Fruit fly (Drosophila melanogaster) whole organism, embryonic: Measurements from ENCODE around the gene CG7381.

Experiments used
- Ada2b ChIP-seq: fragments of 200-800 bp; sonication (Bioruptor generic); IDR thresholded peaks from 2 replicates; pipeline ENCODE4 v1.3.6; 2022; ENCODE audit warnings: missing biosample characterization, missing genetic modification characterization
- Adf1 ChIP-seq: fragments of 200-800 bp; sonication (Bioruptor generic); IDR thresholded peaks from 2 replicates; pipeline ENCODE4 v1.3.6; 2022; ENCODE audit warnings: missing biosample characterization, missing genetic modification characterization
- B-H1 ChIP-seq: fragments of 200-800 bp; sonication (Bioruptor generic); IDR thresholded peaks from 3 replicates; pipeline ENCODE4 v1.3.6; 2022; ENCODE audit warnings: missing biosample characterization, missing genetic modification characterization
- CG1024 ChIP-seq: fragments of 200-800 bp; sonication (Bioruptor generic); IDR thresholded peaks from 2 replicates; pipeline ENCODE4 v1.3.6; 2022; ENCODE audit warnings: missing biosample characterization, missing genetic modification characterization
- CG10543 ChIP-seq: fragments of 200-800 bp; sonication (Bioruptor generic); optimal IDR thresholded peaks from 3 replicates; lab custom pipeline; 2017; ENCODE audit warnings: missing biosample characterization, mild to moderate bottlenecking, missing genetic modification characterization, moderate library complexity
- CG12391 ChIP-seq: fragments of 200-800 bp; sonication (Bioruptor generic); optimal IDR thresholded peaks from 3 replicates; lab custom pipeline; 2018; ENCODE audit warnings: missing biosample characterization, mild to moderate bottlenecking, missing genetic modification characterization, moderate library complexity
- CG13123 ChIP-seq: fragments of 200-800 bp; sonication (Bioruptor generic); optimal IDR thresholded peaks from 2 replicates; lab custom pipeline; 2016; ENCODE audit warnings: missing biosample characterization, missing genetic modification characterization
- CG14860 ChIP-seq: fragments of 200-800 bp; sonication (Bioruptor generic); IDR thresholded peaks from 3 replicates; pipeline ENCODE4 v1.3.6; 2022; ENCODE audit warnings: missing biosample characterization, missing genetic modification characterization; ENCODE audit not compliant: partially characterized antibody
- CG15514 ChIP-seq: fragments of 200-800 bp; sonication (Bioruptor generic); optimal IDR thresholded peaks from 3 replicates; lab custom pipeline; 2017; ENCODE audit warnings: missing biosample characterization, missing genetic modification characterization, mild to moderate bottlenecking, moderate library complexity, missing genetic modification reagents
- CG1647 ChIP-seq: fragments of 200-800 bp; sonication (Bioruptor generic); optimal IDR thresholded peaks from 3 replicates; lab custom pipeline; 2016; ENCODE audit warnings: missing biosample characterization, missing genetic modification characterization
- CG17361 ChIP-seq: fragments of 200-800 bp; sonication (Bioruptor generic); IDR thresholded peaks from 3 replicates; pipeline ENCODE4 v1.3.6; 2022; ENCODE audit warnings: missing biosample characterization, missing genetic modification characterization
- CG34376 ChIP-seq: fragments of 200-800 bp; sonication (Bioruptor generic); optimal IDR thresholded peaks from 2 replicates; lab custom pipeline; 2018; ENCODE audit warnings: missing biosample characterization, mild to moderate bottlenecking, missing genetic modification characterization
- CG6654 ChIP-seq: fragments of 200-800 bp; sonication (Bioruptor generic); optimal IDR thresholded peaks from 2 replicates; lab custom pipeline; 2017; ENCODE audit warnings: missing biosample characterization, mild to moderate bottlenecking, missing genetic modification characterization
- CG7928 ChIP-seq: fragments of 200-800 bp; sonication (Bioruptor generic); optimal IDR thresholded peaks from 2 replicates; lab custom pipeline; 2017; ENCODE audit warnings: missing biosample characterization, mild to moderate bottlenecking, missing genetic modification characterization
- CG8290 ChIP-seq, 3 experiments: fragments of 200-800 bp; sonication (Bioruptor generic); optimal IDR thresholded peaks; 2 replicates each; lab custom pipeline; 2016 to 2019; ENCODE audit warnings: missing biosample characterization in 3 of 3, missing genetic modification characterization in 3 of 3, mild to moderate bottlenecking in 2 of 3, moderate library complexity in 1 of 3
- CG8359 ChIP-seq: fragments of 200-800 bp; sonication (Bioruptor generic); optimal IDR thresholded peaks from 2 replicates; lab custom pipeline; 2017; ENCODE audit warnings: missing biosample characterization, mild to moderate bottlenecking, missing genetic modification characterization, borderline replicate concordance
- Deaf1 ChIP-seq: fragments of 200-800 bp; optimal IDR thresholded peaks from 3 replicates; lab custom pipeline; 2019; ENCODE audit warnings: missing biosample characterization, mild to moderate bottlenecking, missing genetic modification characterization, moderate library complexity
- Dll ChIP-seq: fragments of 200-800 bp; sonication (Bioruptor generic); IDR thresholded peaks from 4 replicates; pipeline ENCODE4 v1.3.6; 2022; ENCODE audit warnings: missing biosample characterization, missing genetic modification characterization; ENCODE audit not compliant: partially characterized antibody
- HHEX ChIP-seq: fragments of 200-800 bp; sonication (Bioruptor generic); optimal IDR thresholded peaks from 3 replicates; lab custom pipeline; 2017; ENCODE audit warnings: missing biosample characterization, mild to moderate bottlenecking, missing genetic modification characterization, missing genetic modification reagents
- HLHmδ ChIP-seq: fragments of 200-800 bp; sonication (Bioruptor generic); optimal IDR thresholded peaks from 2 replicates; lab custom pipeline; 2018; ENCODE audit warnings: missing biosample characterization, mild to moderate bottlenecking, missing genetic modification characterization, moderate library complexity
- Hmx ChIP-seq: fragments of 200-800 bp; sonication (Bioruptor generic); optimal IDR thresholded peaks from 2 replicates; lab custom pipeline; 2016; ENCODE audit warnings: missing biosample characterization, missing genetic modification characterization
- Lim3 ChIP-seq: fragments of 200-800 bp; sonication (Bioruptor generic); IDR thresholded peaks from 2 replicates; pipeline ENCODE4 v1.3.6; 2022; ENCODE audit warnings: missing biosample characterization, missing genetic modification characterization
- Nf-YC ChIP-seq: fragments of 200-800 bp; optimal IDR thresholded peaks from 3 replicates; lab custom pipeline; 2019; ENCODE audit warnings: missing biosample characterization, mild to moderate bottlenecking, missing genetic modification characterization, moderate library complexity
- Opbp ChIP-seq: fragments of 200-800 bp; sonication (Bioruptor generic); IDR thresholded peaks from 3 replicates; pipeline ENCODE4 v1.3.6; 2022; ENCODE audit warnings: missing biosample characterization, missing genetic modification characterization; ENCODE audit not compliant: partially characterized antibody
- Pdp1 ChIP-seq, 2 experiments: fragments of 200-800 bp; sonication (Bioruptor generic); optimal IDR thresholded peaks; 3 replicates each; lab custom pipeline; 2016; ENCODE audit warnings: missing biosample characterization in 2 of 2, missing genetic modification characterization in 2 of 2, mild to moderate bottlenecking in 1 of 2, moderate library complexity in 1 of 2
- Rx ChIP-seq: fragments of 200-800 bp; sonication (Bioruptor generic); IDR thresholded peaks from 2 replicates; pipeline ENCODE4 v1.3.6; 2022; ENCODE audit warnings: missing biosample characterization, missing genetic modification characterization
- Sox102F ChIP-seq: fragments of 200-800 bp; sonication (Bioruptor generic); optimal IDR thresholded peaks from 2 replicates; lab custom pipeline; 2018; ENCODE audit warnings: missing biosample characterization, mild to moderate bottlenecking, missing genetic modification characterization, moderate library complexity
- Spps ChIP-seq: fragments of 200-800 bp; sonication (Bioruptor generic); optimal IDR thresholded peaks from 2 replicates; lab custom pipeline; 2018; ENCODE audit warnings: missing biosample characterization, mild to moderate bottlenecking, missing genetic modification characterization
- Stat92E ChIP-seq, 3 experiments: fragments of >200 bp in 2 of 3; fragments of 200-800 bp in 1 of 3; sonication (Bioruptor generic) in 1 of 3; optimal IDR thresholded peaks; 2 replicates each; lab custom pipeline; 2017 to 2019; ENCODE audit warnings: missing biosample characterization in 3 of 3, missing genetic modification characterization in 3 of 3, mild to moderate bottlenecking in 1 of 3, moderate library complexity in 1 of 3
- al ChIP-seq: fragments of 200-800 bp; sonication (Bioruptor generic); IDR thresholded peaks from 2 replicates; pipeline ENCODE4 v1.3.6; 2022; ENCODE audit warnings: missing biosample characterization, missing genetic modification characterization
- chn ChIP-seq: fragments of 200-800 bp; sonication (Bioruptor generic); optimal IDR thresholded peaks from 2 replicates; lab custom pipeline; 2016; ENCODE audit warnings: missing biosample characterization, missing genetic modification characterization
- crol ChIP-seq: fragments of 200-800 bp; sonication (Bioruptor generic); IDR thresholded peaks from 2 replicates; pipeline ENCODE4 v1.3.6; 2022; ENCODE audit warnings: missing biosample characterization, missing genetic modification characterization
- crp ChIP-seq, 2 experiments: fragments of 200-800 bp; sonication (Bioruptor generic); optimal IDR thresholded peaks; 2 replicates in 1 of 2; 3 replicates in 1 of 2; lab custom pipeline; 2017; ENCODE audit warnings: missing biosample characterization in 2 of 2, missing genetic modification characterization in 2 of 2, mild to moderate bottlenecking in 1 of 2, moderate library complexity in 1 of 2
- ewg ChIP-seq: fragments of 200-800 bp; sonication (Bioruptor generic); optimal IDR thresholded peaks from 3 replicates; lab custom pipeline; 2017; ENCODE audit warnings: mild to moderate bottlenecking, missing biosample characterization, missing genetic modification reagents, missing genetic modification characterization
- exex ChIP-seq: fragments of 200-800 bp; sonication (Bioruptor generic); optimal IDR thresholded peaks from 4 replicates; lab custom pipeline; 2018; ENCODE audit warnings: missing biosample characterization, mild to moderate bottlenecking, missing genetic modification characterization, moderate library complexity
- fd96Cb ChIP-seq: fragments of 200-800 bp; sonication (Bioruptor generic); optimal IDR thresholded peaks from 2 replicates; lab custom pipeline; 2018; ENCODE audit warnings: missing biosample characterization, mild to moderate bottlenecking, missing genetic modification characterization, moderate library complexity
- hth ChIP-seq: fragments of >200 bp; optimal IDR thresholded peaks from 2 replicates; lab custom pipeline; 2017; ENCODE audit warnings: inconsistent platforms
- lmd ChIP-seq: fragments of 200-800 bp; sonication (Bioruptor generic); IDR thresholded peaks from 2 replicates; pipeline ENCODE4 v1.3.6; 2022; ENCODE audit warnings: missing biosample characterization, missing genetic modification characterization
- lov ChIP-seq, 2 experiments: fragments of 200-800 bp in 1 of 2; fragments of >200 bp in 1 of 2; sonication (Bioruptor generic) in 1 of 2; IDR thresholded peaks in 1 of 2; optimal IDR thresholded peaks in 1 of 2; 2 replicates in 1 of 2; 3 replicates in 1 of 2; pipeline versions ENCODE4 v1.3.6 to Lab custom; 2017 to 2022; ENCODE audit warnings: missing biosample characterization in 1 of 2, missing genetic modification characterization in 1 of 2
- pan ChIP-seq, 4 experiments: fragments of >200 bp in 3 of 4; fragments of 200-800 bp in 1 of 4; sonication (Bioruptor generic) in 1 of 4; optimal IDR thresholded peaks in 3 of 4; IDR thresholded peaks in 1 of 4; 2 replicates each; pipeline versions ENCODE4 v1.3.6 to Lab custom; 2017 to 2022; ENCODE audit warnings: missing biosample characterization in 2 of 4, missing genetic modification characterization in 2 of 4, mixed read lengths in 1 of 4
- pho ChIP-seq: fragments of 200-800 bp; sonication (Bioruptor generic); optimal IDR thresholded peaks from 2 replicates; lab custom pipeline; 2016; ENCODE audit warnings: missing biosample characterization, missing genetic modification characterization
- sd ChIP-seq: fragments of 200-800 bp; sonication (Bioruptor generic); optimal IDR thresholded peaks from 3 replicates; lab custom pipeline; 2018; ENCODE audit warnings: missing biosample characterization, mild to moderate bottlenecking, missing genetic modification characterization, moderate library complexity
- seq ChIP-seq: fragments of 200-800 bp; sonication (Bioruptor generic); IDR thresholded peaks from 2 replicates; pipeline ENCODE4 v1.3.6; 2022; ENCODE audit warnings: missing biosample characterization, missing genetic modification characterization
- slou ChIP-seq: fragments of 200-800 bp; sonication (Bioruptor generic); optimal IDR thresholded peaks from 3 replicates; lab custom pipeline; 2016; ENCODE audit warnings: missing biosample characterization, missing genetic modification characterization

Gene CG7381

DNA sequence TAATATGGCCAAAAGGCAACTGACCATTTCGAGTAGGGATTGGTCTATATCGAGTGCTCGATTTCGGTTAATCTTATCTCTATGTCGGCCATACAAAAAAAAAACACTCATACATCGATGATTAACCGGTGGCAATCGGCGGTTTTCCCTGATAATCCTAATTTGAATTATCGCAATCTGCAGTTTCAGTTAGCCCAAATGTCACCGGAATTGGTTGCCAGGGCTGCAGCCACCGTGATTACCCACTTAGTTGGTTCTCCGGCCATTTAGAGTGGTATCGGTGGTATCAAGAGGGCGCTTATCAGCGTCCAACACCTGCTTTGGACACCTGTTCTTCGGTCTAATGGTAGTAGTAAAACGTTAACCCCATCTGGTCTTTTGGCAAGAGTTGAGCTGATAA is 5.2 kb downstream of the CG7381 start (continued):
- TF ChIP-seq CG8290 (GFP tag; optimal IDR thresholded peaks at IDR 0.05; lab: Kevin White, UChicago): no peak
- TF ChIP-seq CG8290 (tag; optimal IDR thresholded peaks at IDR 0.05; lab: Kevin White, UChicago): no peak
- no peak for TF ChIP-seq Adf1 (GFP tag; lab: Robert Waterston, UW)
- no peak for TF ChIP-seq Deaf1 (tag; lab: Kevin White, UChicago)
- TF ChIP-seq lmd (GFP tag; lab: Robert Waterston, UW): no peak
- no peak for TF ChIP-seq Sox102F
- no peak for TF ChIP-seq CG6654 (GFP tag; lab: Kevin White, UChicago)
- TF ChIP-seq Lim3: no peak
- no peak for TF ChIP-seq B-H1 (GFP tag; lab: Robert Waterston, UW)
- no peak for TF ChIP-seq Ada2b (GFP tag; lab: Robert Waterston, UW)
- TF ChIP-seq CG34376 (GFP tag; lab: Kevin White, UChicago): peak; percentile 78
- no peak for TF ChIP-seq slou (GFP tag; lab: Kevin White, UChicago)
- no peak for TF ChIP-seq chn (GFP tag; lab: Kevin White, UChicago)
- no peak for TF ChIP-seq Rx
- TF ChIP-seq HLHmδ (GFP tag; lab: Kevin White, UChicago): no peak
- peak; percentile 98 for TF ChIP-seq exex (tag; lab: Kevin White, UChicago)
- peak; percentile 61 for TF ChIP-seq sd (tag; lab: Kevin White, UChicago)
- no peak for TF ChIP-seq lov (optimal IDR thresholded peaks at IDR 0.05; lab: Kevin White, UChicago)
- no peak for TF ChIP-seq lov (GFP tag; IDR thresholded peaks at IDR 0.05; lab: Robert Waterston, UW)
- no peak for TF ChIP-seq crol (GFP tag; lab: Robert Waterston, UW)
- peak; percentile 57 for TF ChIP-seq CG7928 (GFP tag; lab: Kevin White, UChicago)
- TF ChIP-seq CG15514: no peak
- no peak for TF ChIP-seq al (GFP tag; lab: Robert Waterston, UW)
- peak; percentile 10 for TF ChIP-seq CG10543 (GFP tag; lab: Kevin White, UChicago)
- TF ChIP-seq Pdp1 (GFP tag; optimal IDR thresholded peaks at IDR 0.05; lab: Kevin White, UChicago): no peak
- no peak for TF ChIP-seq seq
- TF ChIP-seq hth (lab: Kevin White, UChicago): no peak
- TF ChIP-seq Stat92E (GFP tag; optimal IDR thresholded peaks at IDR 0.05; lab: Kevin White, UChicago): no peak
- TF ChIP-seq pan (optimal IDR thresholded peaks at IDR 0.05; lab: Kevin White, UChicago): no peak
- TF ChIP-seq pan (GFP tag; optimal IDR thresholded peaks at IDR 0.05 in 1 of 2, IDR thresholded peaks at IDR 0.05 in 1 of 2): no peak
- TF ChIP-seq CG1647 (GFP tag; lab: Kevin White, UChicago): no peak
- TF ChIP-seq CG8359 (GFP tag; lab: Kevin White, UChicago): no peak
- TF ChIP-seq fd96Cb (tag; lab: Kevin White, UChicago): no peak

DNA sequence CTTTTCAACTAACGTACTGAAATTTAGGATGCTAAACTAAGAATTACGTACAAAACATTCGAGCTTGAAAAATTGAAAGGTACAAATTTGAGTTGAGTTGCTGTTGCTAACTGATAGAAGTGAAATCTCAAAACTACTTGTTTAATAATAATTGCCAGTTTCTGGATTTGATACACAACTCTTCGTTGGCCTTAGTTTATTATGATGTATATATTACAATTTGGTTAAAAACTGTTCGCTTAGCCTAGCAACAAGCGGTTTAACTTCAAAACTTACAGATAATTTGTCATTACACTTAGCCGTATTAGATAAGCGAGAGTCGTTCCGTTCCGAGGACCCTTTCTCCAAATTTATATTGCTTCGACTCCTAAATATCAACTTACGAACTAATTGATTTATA is 9.7 kb downstream of the CG7381 start, which contains the start of the genes CG14384 and grsm:
Gene CG14384 (minus strand): TSS at position 101 of the 400 bp plus-strand sequence.
Gene grsm (minus strand): TSS at position 101 of the 400 bp plus-strand sequence.
- TF ChIP-seq Nf-YC (tag; lab: Kevin White, UChicago) (no peak), crp (GFP tag; optimal IDR thresholded peaks at IDR 0.05; lab: Kevin White, UChicago) (no peak), Dll (GFP tag; lab: Robert Waterston, UW) (no peak), CG13123 (GFP tag; lab: Kevin White, UChicago) (no peak), Opbp (GFP tag; lab: Robert Waterston, UW) (no peak), HHEX (GFP tag; lab: Kevin White, UChicago) (no peak), CG17361 (GFP tag; lab: Robert Waterston, UW) (no peak), Spps (tag; lab: Kevin White, UChicago) (no peak), CG12391 (tag; lab: Kevin White, UChicago) (no peak), ewg (no peak), pho (GFP tag; lab: Kevin White, UChicago) (no peak), CG1024 (GFP tag; lab: Robert Waterston, UW) (no peak), CG14860 (GFP tag; lab: Robert Waterston, UW) (no peak), Hmx (GFP tag; lab: Kevin White, UChicago) (no peak)
